Worm (Caenorhabditis elegans) whole organism, dauer: ENCODE data around the gene fbxa-63.

Experiments used
- unc-62 ChIP-seq: sonication (generic microtip); optimal IDR thresholded peaks from 2 replicates; lab custom pipeline; 2017; ENCODE audit warnings: missing biosample characterization, missing genetic modification reagents, missing genetic modification characterization

The fbxa-63 gene

ce11 chrIII:1243199-1243598, at the start of gene fbxa-63:
Gene fbxa-63 (plus strand): TSS chrIII:1243508.
- no peak for TF ChIP-seq unc-62 (GFP tag; lab: Kevin White, UChicago)

ce11 chrIII:1196192-1196591, 47.1 kb upstream of the fbxa-63 start, which contains the start of gene dss-1:
Gene dss-1 (minus strand): TSS chrIII:1196292.
- TF ChIP-seq unc-62 (GFP tag; lab: Kevin White, UChicago) = no peak

- no peak for TF ChIP-seq unc-62 (GFP tag; lab: Kevin White, UChicago)
These were observed 41.2 kb upstream of the fbxa-63 start, which contains the start of the genes mrpl-45 and Y119D3B.12 for ce11 chrIII:1201958-1202596. Gene mrpl-45 (minus strand): TSS chrIII:1202008. Gene Y119D3B.12 (plus strand): TSS chrIII:1202546.

- TF ChIP-seq unc-62 (GFP tag; lab: Kevin White, UChicago) = no peak
These were observed 37.9 kb upstream of the fbxa-63 start for ce11 chrIII:1205421-1205820.

ce11 chrIII:1206331-1206730, 37.0 kb upstream of the fbxa-63 start:
- TF ChIP-seq unc-62 (GFP tag; lab: Kevin White, UChicago) = no peak

- TF ChIP-seq unc-62 (GFP tag; lab: Kevin White, UChicago) = no peak
These were observed 36.3 kb upstream of the fbxa-63 start for ce11 chrIII:1207027-1207426.

ce11 chrIII:1207852-1208251, 35.5 kb upstream of the fbxa-63 start, which contains the start of gene orc-3:
Gene orc-3 (plus strand): TSS chrIII:1208133.
- no peak for TF ChIP-seq unc-62 (GFP tag; lab: Kevin White, UChicago)

- TF ChIP-seq unc-62 (GFP tag; lab: Kevin White, UChicago) = no peak
These were observed 32.7 kb upstream of the fbxa-63 start for ce11 chrIII:1210638-1211037.

ce11 chrIII:1214121-1214673, 29.1 kb upstream of the fbxa-63 start:
- TF ChIP-seq unc-62 (GFP tag; lab: Kevin White, UChicago) = no peak

ce11 chrIII:1214680-1215079, 28.6 kb upstream of the fbxa-63 start, which contains the start of gene Y119D3B.21:
Gene Y119D3B.21 (plus strand): TSS chrIII:1215000.
- no peak for TF ChIP-seq unc-62 (GFP tag; lab: Kevin White, UChicago)

- TF ChIP-seq unc-62 (GFP tag; lab: Kevin White, UChicago) = no peak
These were observed 27.2 kb upstream of the fbxa-63 start for ce11 chrIII:1216096-1216495.

- no peak for TF ChIP-seq unc-62 (GFP tag; lab: Kevin White, UChicago)
These were observed 25.1 kb upstream of the fbxa-63 start for ce11 chrIII:1218221-1218620.

ce11 chrIII:1218998-1219397, 24.3 kb upstream of the fbxa-63 start:
- no peak for TF ChIP-seq unc-62 (GFP tag; lab: Kevin White, UChicago)

ce11 chrIII:1220012-1220411, 23.3 kb upstream of the fbxa-63 start:
- no peak for TF ChIP-seq unc-62 (GFP tag; lab: Kevin White, UChicago)

- no peak for TF ChIP-seq unc-62 (GFP tag; lab: Kevin White, UChicago)
These were observed 21.3 kb upstream of the fbxa-63 start for ce11 chrIII:1221995-1222394.

- no peak for TF ChIP-seq unc-62 (GFP tag; lab: Kevin White, UChicago)
These were observed 19.8 kb upstream of the fbxa-63 start for ce11 chrIII:1223319-1224093.
